Worm (Caenorhabditis elegans) whole organism, L4 larva: Measurements from ENCODE around the gene M01F1.8.

ENCODE experiments used
- aha-1 ChIP-seq: fragments of 150-350 bp; peaks from one replicate; lab custom pipeline; 2014; ENCODE audit warnings: missing biosample characterization, missing genetic modification characterization
- ama-1 ChIP-seq: fragments of 150-350 bp; optimal IDR thresholded peaks from 2 replicates; lab custom pipeline; 2014; ENCODE audit warnings: inconsistent platforms, mixed read lengths
- nhr-237 ChIP-seq: sonication (generic microtip); optimal IDR thresholded peaks from 2 replicates; lab custom pipeline; 2017; ENCODE audit warnings: missing biosample characterization, missing genetic modification characterization

ce11 chrIII:3469646-3470045 is 32.7 kb downstream of the M01F1.8 start, which contains the start of gene smim-14:
- no peak for TF ChIP-seq ama-1 (lab: Kevin White, UChicago)
- TF ChIP-seq aha-1 (tag; lab: Kevin White, UChicago): no peak
- TF ChIP-seq nhr-237 (tag; lab: Kevin White, UChicago): no peak
